Worm (Caenorhabditis elegans): Measurements from ENCODE around the gene srg-11.

- no peak for TF ChIP-seq unc-130 (tag; optimal IDR thresholded peaks at IDR 0.05)
- no peak for TF ChIP-seq snpc-4 (tag; optimal IDR thresholded peaks at IDR 0.05)
- TF ChIP-seq aha-1 (tag; optimal IDR thresholded peaks at IDR 0.05), result no peak
- TF ChIP-seq tbx-2 (tag; optimal IDR thresholded peaks at IDR 0.05), result no peak
- TF ChIP-seq swsn-7 (tag; optimal IDR thresholded peaks at IDR 0.05), result no peak
- no peak for TF ChIP-seq lin-14 (GFP tag; optimal IDR thresholded peaks at IDR 0.05)
- TF ChIP-seq mdl-1 (tag; optimal IDR thresholded peaks at IDR 0.05), result no peak
Observed at ce11 chrIII:4677466-4677865, 2.3 kb upstream of the srg-11 start, which contains the start of gene srg-10.
